Fruit fly (Drosophila melanogaster): ENCODE data around the gene CG1146.

The CG1146 gene

dm6 chr3L:2501764-2502163 is 13.2 kb downstream of the CG1146 start (continued):
- TF ChIP-seq hb (GFP tag; IDR thresholded peaks at IDR 0.05; ENCODE audit: partially characterized antibody) (no peak), Drgx (GFP tag; IDR thresholded peaks at IDR 0.05) (no peak), CG11723 (GFP tag; optimal IDR thresholded peaks at IDR 0.05) (no peak), CG7372 (GFP tag; IDR thresholded peaks at IDR 0.05) (0 out of 2 replicates have a peak, but pooled peaks have one; percentile 33), CG2678 (tag; optimal IDR thresholded peaks at IDR 0.05) (peak; percentile 81), CG6813 (GFP tag; optimal IDR thresholded peaks at IDR 0.05) (peak; percentile 30), sna (GFP tag; IDR thresholded peaks at IDR 0.05; ENCODE audit: partially characterized antibody) (no peak), BEAF-32 (GFP tag; optimal IDR thresholded peaks at IDR 0.05) (no peak), CG10321 (GFP tag; IDR thresholded peaks at IDR 0.05) (peak; percentile 55), fu2 (GFP tag; optimal IDR thresholded peaks at IDR 0.05) (no peak), Ravus (GFP tag; IDR thresholded peaks at IDR 0.05) (peak; percentile 24; the same call in 1 of the 2 replicates), CG12942 (GFP tag; optimal IDR thresholded peaks at IDR 0.05) (no peak), Med (GFP tag) (peak; percentile 95), CG32767 (GFP tag; IDR thresholded peaks at IDR 0.05) (peak; percentile 31; the same call in 1 of the 2 replicates), Abd-B (GFP tag; optimal IDR thresholded peaks at IDR 0.05) (peak; percentile 39), sima (GFP tag; optimal IDR thresholded peaks at IDR 0.05) (no peak), Tbp (GFP tag; optimal IDR thresholded peaks at IDR 0.05) (no peak), CG7556 (GFP tag; optimal IDR thresholded peaks at IDR 0.05) (peak; percentile 63), slp2 (GFP tag; optimal IDR thresholded peaks at IDR 0.05) (no peak), CG6683 (GFP tag; optimal IDR thresholded peaks at IDR 0.05) (peak; percentile 16), dysf (GFP tag; IDR thresholded peaks at IDR 0.05) (peak; percentile 75), CG43689 (GFP tag; IDR thresholded peaks at IDR 0.05) (no peak; the same call in 1 of the 2 replicates), aop (GFP tag; IDR thresholded peaks at IDR 0.05) (no peak), Usf (GFP tag; optimal IDR thresholded peaks at IDR 0.05) (no peak), nmo (GFP tag; optimal IDR thresholded peaks at IDR 0.05) (peak; percentile 24), CG17612 (GFP tag; IDR thresholded peaks at IDR 0.05) (peak; percentile 26; the same call in 1 of the 2 replicates), chif (GFP tag; optimal IDR thresholded peaks at IDR 0.05) (peak in 1 of 2 experiments; percentile 27), eyg (GFP tag; optimal IDR thresholded peaks at IDR 0.05) (no peak), CG4282 (GFP tag; optimal IDR thresholded peaks at IDR 0.05) (no peak), Awh (GFP tag; IDR thresholded peaks at IDR 0.05) (no peak), Camta (GFP tag; optimal IDR thresholded peaks at IDR 0.05) (peak; percentile 46), zen2 (GFP tag; IDR thresholded peaks at IDR 0.05; ENCODE audit: partially characterized antibody) (no peak), CG2116 (GFP tag; optimal IDR thresholded peaks at IDR 0.05) (no peak), lmd (GFP tag; IDR thresholded peaks at IDR 0.05) (peak; percentile 79), CG4424 (GFP tag; optimal IDR thresholded peaks at IDR 0.05) (peak; percentile 30), dati (GFP tag; IDR thresholded peaks at IDR 0.05) (no peak), gro (GFP tag; optimal IDR thresholded peaks at IDR 0.05) (peak; percentile 71), CG2199 (GFP tag; IDR thresholded peaks at IDR 0.05) (no peak), chn (GFP tag; optimal IDR thresholded peaks at IDR 0.05) (peak; percentile 10), schlank (tag; optimal IDR thresholded peaks at IDR 0.05) (peak; percentile 12), Adf1 (GFP tag; IDR thresholded peaks at IDR 0.05) (peak; percentile 67), CG2712 (tag; optimal IDR thresholded peaks at IDR 0.05) (peak; percentile 54), mam (GFP tag; optimal IDR thresholded peaks at IDR 0.05) (peak; percentile 68), CG9797 (GFP tag; optimal IDR thresholded peaks at IDR 0.05) (no peak), gsb-n (tag; optimal IDR thresholded peaks at IDR 0.05) (no peak), HLH4C (GFP tag; IDR thresholded peaks at IDR 0.05; ENCODE audit: partially characterized antibody) (no peak), CG34376 (GFP tag; optimal IDR thresholded peaks at IDR 0.05) (no peak), CG11085 (GFP tag; IDR thresholded peaks at IDR 0.05) (peak; percentile 56), pho (GFP tag; optimal IDR thresholded peaks at IDR 0.05) (peak; percentile 68), maf-S (GFP tag; optimal IDR thresholded peaks at IDR 0.05) (peak; percentile 49), vnd (GFP tag; IDR thresholded peaks at IDR 0.05; ENCODE audit: partially characterized antibody) (no peak)
